Fruit fly (Drosophila melanogaster) whole organism, embryonic: ENCODE data around the gene Rbp6.
A peak's percentile ranks its signal among the peaks of the same experiment; 100 is the strongest.

ENCODE experiments used
- Antp ChIP-seq: fragments of 200-800 bp; sonication (Bioruptor generic); optimal IDR thresholded peaks from 3 replicates; lab custom pipeline; 2016; ENCODE audit warnings: missing biosample characterization, missing genetic modification characterization
- CG10321 ChIP-seq: fragments of 200-800 bp; sonication (Bioruptor generic); IDR thresholded peaks from 2 replicates; pipeline ENCODE4 v1.3.6; 2022; ENCODE audit warnings: missing biosample characterization, missing genetic modification characterization
- CG10959 ChIP-seq: fragments of 200-800 bp; sonication (Bioruptor generic); IDR thresholded peaks from 2 replicates; pipeline ENCODE4 v1.3.6; 2022; ENCODE audit warnings: missing biosample characterization, missing genetic modification characterization
- CG15696 ChIP-seq: fragments of 200-800 bp; sonication (Bioruptor generic); optimal IDR thresholded peaks from 2 replicates; lab custom pipeline; 2019; ENCODE audit warnings: missing biosample characterization, mild to moderate bottlenecking, missing genetic modification characterization, moderate library complexity
- CG1602 ChIP-seq: fragments of 200-800 bp; sonication (Bioruptor generic); optimal IDR thresholded peaks from 3 replicates; lab custom pipeline; 2016; ENCODE audit warnings: missing biosample characterization, missing genetic modification characterization
- CG17829 ChIP-seq: fragments of 200-800 bp; optimal IDR thresholded peaks from 2 replicates; lab custom pipeline; 2019; ENCODE audit warnings: missing biosample characterization, mild to moderate bottlenecking, missing genetic modification characterization, moderate library complexity
- CG31224 ChIP-seq: fragments of 200-800 bp; sonication (Bioruptor generic); IDR thresholded peaks from 2 replicates; pipeline ENCODE4 v1.3.6; 2022; ENCODE audit warnings: missing biosample characterization, missing genetic modification characterization
- CG3995 ChIP-seq: fragments of 200-800 bp; sonication (Bioruptor generic); optimal IDR thresholded peaks from 3 replicates; lab custom pipeline; 2016; ENCODE audit warnings: missing biosample characterization, missing genetic modification characterization
- CG4617 ChIP-seq: fragments of 200-800 bp; sonication (Bioruptor generic); optimal IDR thresholded peaks from 3 replicates; lab custom pipeline; 2016; ENCODE audit warnings: missing biosample characterization, missing genetic modification characterization, borderline replicate concordance
- CG6683 ChIP-seq: fragments of 200-800 bp; sonication (Bioruptor generic); optimal IDR thresholded peaks from 2 replicates; lab custom pipeline; 2017; ENCODE audit warnings: missing biosample characterization, mild to moderate bottlenecking, missing genetic modification characterization, missing genetic modification reagents
- CG7786 ChIP-seq: fragments of 200-800 bp; sonication (Bioruptor generic); optimal IDR thresholded peaks from 2 replicates; lab custom pipeline; 2016; ENCODE audit warnings: missing biosample characterization, missing genetic modification characterization
- CG7839 ChIP-seq: fragments of 200-800 bp; sonication (Bioruptor generic); optimal IDR thresholded peaks from 3 replicates; lab custom pipeline; 2018; ENCODE audit warnings: missing biosample characterization, mild to moderate bottlenecking, missing genetic modification characterization, moderate library complexity
- CG7928 ChIP-seq: fragments of 200-800 bp; sonication (Bioruptor generic); optimal IDR thresholded peaks from 2 replicates; lab custom pipeline; 2017; ENCODE audit warnings: missing biosample characterization, mild to moderate bottlenecking, missing genetic modification characterization
- CG7987 ChIP-seq: fragments of 200-800 bp; sonication (Bioruptor generic); optimal IDR thresholded peaks from 2 replicates; lab custom pipeline; 2018; ENCODE audit warnings: missing biosample characterization, mild to moderate bottlenecking, missing genetic modification characterization, moderate library complexity
- CG9817 ChIP-seq: fragments of 200-800 bp; sonication (Bioruptor generic); optimal IDR thresholded peaks from 2 replicates; lab custom pipeline; 2018; ENCODE audit warnings: missing biosample characterization, mild to moderate bottlenecking, missing genetic modification characterization, moderate library complexity
- CG9876 ChIP-seq: fragments of 200-800 bp; sonication (Bioruptor generic); optimal IDR thresholded peaks from 2 replicates; lab custom pipeline; 2016; ENCODE audit warnings: missing biosample characterization, missing genetic modification characterization
- CHES-1-like ChIP-seq: fragments of 200-800 bp; sonication (Bioruptor generic); optimal IDR thresholded peaks from 2 replicates; lab custom pipeline; 2016; ENCODE audit warnings: missing biosample characterization, missing genetic modification characterization
- Dad ChIP-seq: fragments of 200-800 bp; sonication (Bioruptor generic); optimal IDR thresholded peaks from 3 replicates; lab custom pipeline; 2016; ENCODE audit warnings: missing biosample characterization, missing genetic modification characterization
- Dbx ChIP-seq: fragments of 200-800 bp; sonication (Bioruptor generic); IDR thresholded peaks from 3 replicates; pipeline ENCODE4 v1.3.6; 2022; ENCODE audit warnings: missing biosample characterization, missing genetic modification characterization
- Dek ChIP-seq: fragments of 200-800 bp; sonication (Bioruptor generic); optimal IDR thresholded peaks from 3 replicates; lab custom pipeline; 2019; ENCODE audit warnings: missing biosample characterization, mild to moderate bottlenecking, missing genetic modification characterization, moderate library complexity
- Dll ChIP-seq: fragments of 200-800 bp; sonication (Bioruptor generic); IDR thresholded peaks from 4 replicates; pipeline ENCODE4 v1.3.6; 2022; ENCODE audit warnings: missing biosample characterization, missing genetic modification characterization; ENCODE audit not compliant: partially characterized antibody
- HHEX ChIP-seq: fragments of 200-800 bp; sonication (Bioruptor generic); optimal IDR thresholded peaks from 3 replicates; lab custom pipeline; 2017; ENCODE audit warnings: missing biosample characterization, mild to moderate bottlenecking, missing genetic modification characterization, missing genetic modification reagents
- HLH4C ChIP-seq: fragments of 200-800 bp; sonication (Bioruptor generic); IDR thresholded peaks from 3 replicates; pipeline ENCODE4 v1.3.6; 2022; ENCODE audit warnings: missing biosample characterization, missing genetic modification characterization; ENCODE audit not compliant: partially characterized antibody
- Hand ChIP-seq: fragments of 200-800 bp; sonication (Bioruptor generic); optimal IDR thresholded peaks from 2 replicates; lab custom pipeline; 2017; ENCODE audit warnings: mild to moderate bottlenecking, missing biosample characterization, missing genetic modification reagents, missing genetic modification characterization
- HmgZ ChIP-seq: fragments of 200-800 bp; sonication (Bioruptor generic); optimal IDR thresholded peaks from 2 replicates; lab custom pipeline; 2018; ENCODE audit warnings: missing biosample characterization, mild to moderate bottlenecking, missing genetic modification characterization
- Jarid2 ChIP-seq: fragments of 200-800 bp; sonication (Bioruptor generic); optimal IDR thresholded peaks from 3 replicates; lab custom pipeline; 2017; ENCODE audit warnings: mild to moderate bottlenecking, missing biosample characterization, missing genetic modification reagents, missing genetic modification characterization
- MTF-1 ChIP-seq: fragments of 200-800 bp; sonication (Bioruptor generic); optimal IDR thresholded peaks from 2 replicates; lab custom pipeline; 2018; ENCODE audit warnings: missing biosample characterization, mild to moderate bottlenecking, missing genetic modification characterization, borderline replicate concordance
- Max ChIP-seq: fragments of 200-800 bp; sonication (Bioruptor generic); optimal IDR thresholded peaks from 2 replicates; lab custom pipeline; 2016; ENCODE audit warnings: missing biosample characterization, mild to moderate bottlenecking, missing genetic modification characterization
- Med ChIP-seq: fragments of 200-800 bp; sonication (Bioruptor generic); peaks from one replicate; lab custom pipeline; 2016; ENCODE audit warnings: missing biosample characterization, missing genetic modification characterization, mild to moderate bottlenecking, inconsistent platforms, moderate library complexity
- Side ChIP-seq: fragments of 200-800 bp; sonication (Bioruptor generic); optimal IDR thresholded peaks from 2 replicates; lab custom pipeline; 2016; ENCODE audit warnings: missing biosample characterization, missing genetic modification characterization
- Sin3A ChIP-seq: fragments of >200 bp; optimal IDR thresholded peaks from 2 replicates; lab custom pipeline; 2018
- Sry-β ChIP-seq: fragments of 200-800 bp; sonication (Bioruptor generic); optimal IDR thresholded peaks from 2 replicates; lab custom pipeline; 2018; ENCODE audit warnings: missing biosample characterization, mild to moderate bottlenecking, missing genetic modification characterization, moderate library complexity
- cato ChIP-seq: fragments of 200-800 bp; sonication (Bioruptor generic); optimal IDR thresholded peaks from 2 replicates; lab custom pipeline; 2016; ENCODE audit warnings: missing biosample characterization, missing genetic modification characterization, borderline replicate concordance
- chif ChIP-seq, 2 experiments: fragments of 200-800 bp; sonication (Bioruptor generic); optimal IDR thresholded peaks; 3 replicates each; lab custom pipeline; 2016; ENCODE audit warnings: missing biosample characterization in 2 of 2, missing genetic modification characterization in 2 of 2
- dati ChIP-seq: fragments of 200-800 bp; sonication (Bioruptor generic); IDR thresholded peaks from 2 replicates; pipeline ENCODE4 v1.3.6; 2022; ENCODE audit warnings: missing biosample characterization, missing genetic modification characterization
- dysf ChIP-seq: fragments of 200-800 bp; sonication (Bioruptor generic); IDR thresholded peaks from 3 replicates; pipeline ENCODE4 v1.3.6; 2022; ENCODE audit warnings: missing biosample characterization, missing genetic modification characterization
- en ChIP-seq: fragments of 200-800 bp; sonication (Bioruptor generic); optimal IDR thresholded peaks from 2 replicates; lab custom pipeline; 2016; ENCODE audit warnings: missing biosample characterization, missing genetic modification characterization
- gsb-n ChIP-seq: fragments of 200-800 bp; sonication (Bioruptor generic); optimal IDR thresholded peaks from 3 replicates; lab custom pipeline; 2018; ENCODE audit warnings: missing biosample characterization, mild to moderate bottlenecking, missing genetic modification characterization
- luna ChIP-seq: fragments of 200-800 bp; sonication (Bioruptor generic); optimal IDR thresholded peaks from 2 replicates; lab custom pipeline; 2016; ENCODE audit warnings: missing biosample characterization, missing genetic modification characterization
- odd ChIP-seq: fragments of 200-800 bp; sonication (Bioruptor generic); optimal IDR thresholded peaks from 2 replicates; lab custom pipeline; 2017; ENCODE audit warnings: missing biosample characterization, mild to moderate bottlenecking, missing genetic modification characterization
- pb ChIP-seq: fragments of 200-800 bp; sonication (Bioruptor generic); optimal IDR thresholded peaks from 3 replicates; lab custom pipeline; 2016; ENCODE audit warnings: missing biosample characterization, missing genetic modification characterization
- pfk ChIP-seq: fragments of 200-800 bp; sonication (Bioruptor generic); optimal IDR thresholded peaks from 2 replicates; lab custom pipeline; 2018; ENCODE audit warnings: missing biosample characterization, mild to moderate bottlenecking, missing genetic modification characterization, moderate library complexity
- sd ChIP-seq: fragments of 200-800 bp; sonication (Bioruptor generic); optimal IDR thresholded peaks from 3 replicates; lab custom pipeline; 2018; ENCODE audit warnings: missing biosample characterization, mild to moderate bottlenecking, missing genetic modification characterization, moderate library complexity
- sens ChIP-seq: fragments of 200-800 bp; sonication (Bioruptor generic); peaks from one replicate; lab custom pipeline; 2016; ENCODE audit warnings: missing biosample characterization, missing genetic modification characterization
- shn ChIP-seq: fragments of 200-800 bp; sonication (Bioruptor generic); optimal IDR thresholded peaks from 3 replicates; lab custom pipeline; 2016; ENCODE audit warnings: missing biosample characterization, missing genetic modification characterization
- slou ChIP-seq: fragments of 200-800 bp; sonication (Bioruptor generic); optimal IDR thresholded peaks from 3 replicates; lab custom pipeline; 2016; ENCODE audit warnings: missing biosample characterization, missing genetic modification characterization
- tin ChIP-seq: fragments of 200-800 bp; sonication (Bioruptor generic); optimal IDR thresholded peaks from 3 replicates; lab custom pipeline; 2016; ENCODE audit warnings: missing biosample characterization, missing genetic modification characterization
- tio ChIP-seq: fragments of 200-800 bp; sonication (Bioruptor generic); optimal IDR thresholded peaks from 2 replicates; lab custom pipeline; 2017; ENCODE audit warnings: missing biosample characterization, missing genetic modification characterization, inconsistent platforms
- tna ChIP-seq: fragments of 200-800 bp; sonication (Bioruptor generic); IDR thresholded peaks from 2 replicates; pipeline ENCODE4 v1.3.6; 2022; ENCODE audit warnings: missing biosample characterization, missing genetic modification characterization; ENCODE audit not compliant: partially characterized antibody
- trh ChIP-seq: fragments of 200-800 bp; sonication (Bioruptor generic); optimal IDR thresholded peaks from 2 replicates; lab custom pipeline; 2016; ENCODE audit warnings: missing biosample characterization, missing genetic modification characterization
- wor ChIP-seq: fragments of 200-800 bp; sonication (Bioruptor generic); IDR thresholded peaks from 2 replicates; pipeline ENCODE4 v1.3.6; 2022; ENCODE audit warnings: missing biosample characterization, missing genetic modification characterization

The Rbp6 gene

DNA sequence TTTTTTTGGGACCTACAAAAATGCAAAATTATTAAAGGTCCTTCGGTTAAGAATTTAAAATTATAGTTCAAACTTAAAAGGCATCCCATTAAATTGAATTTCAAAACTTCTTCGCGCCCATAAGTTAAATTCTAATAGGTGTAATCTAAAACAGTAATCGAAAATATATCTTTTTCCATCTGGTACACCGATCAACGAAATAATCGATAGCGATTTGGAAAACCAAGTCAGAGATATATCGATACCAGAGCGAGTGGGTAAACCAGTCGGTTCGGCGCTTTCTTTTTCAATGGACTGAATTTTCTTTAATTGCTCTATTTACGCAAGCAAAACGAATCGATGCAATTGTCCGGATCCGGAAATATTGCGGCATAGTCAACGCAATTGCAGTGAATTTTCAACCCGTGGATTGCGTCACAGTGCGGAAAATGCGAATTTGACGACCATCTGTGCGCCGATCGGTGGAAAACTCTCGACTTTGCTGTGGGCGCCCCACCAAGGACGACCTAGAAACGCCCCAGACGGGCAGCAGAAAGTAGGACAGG is 213.8 kb downstream of the Rbp6 start, which contains the start of gene Fit2 (continued):
- TF ChIP-seq CG17829 (tag; lab: Kevin White, UChicago), result no peak
- TF ChIP-seq CG10959 (GFP tag; lab: Robert Waterston, UW), result no peak
- TF ChIP-seq Side (GFP tag; lab: Kevin White, UChicago), result no peak
- no peak for TF ChIP-seq luna (GFP tag; lab: Kevin White, UChicago)
- TF ChIP-seq trh (GFP tag; lab: Kevin White, UChicago), result no peak
- no peak for TF ChIP-seq CHES-1-like
- peak; percentile 95 for TF ChIP-seq Dll (GFP tag; lab: Robert Waterston, UW)
- no peak for TF ChIP-seq CG15696 (tag; lab: Kevin White, UChicago)
- TF ChIP-seq CG10321 (GFP tag; lab: Robert Waterston, UW), result no peak
- TF ChIP-seq wor, result no peak
- TF ChIP-seq gsb-n (tag; lab: Kevin White, UChicago), result no peak
- TF ChIP-seq CG3995 (GFP tag; lab: Kevin White, UChicago), result no peak
- peak; percentile 37 for TF ChIP-seq HmgZ
- TF ChIP-seq dysf, result no peak
- no peak for TF ChIP-seq CG7839
- TF ChIP-seq Sin3A (lab: Kevin White, UChicago), result no peak
- TF ChIP-seq chif (GFP tag; optimal IDR thresholded peaks at IDR 0.05; lab: Kevin White, UChicago), result no peak
- peak; percentile 100 for TF ChIP-seq tna (GFP tag; lab: Robert Waterston, UW)
- TF ChIP-seq CG4617 (GFP tag; lab: Kevin White, UChicago), result peak; percentile 33
- TF ChIP-seq HHEX (GFP tag; lab: Kevin White, UChicago), result no peak
- no peak for TF ChIP-seq Antp (GFP tag; lab: Kevin White, UChicago)
- TF ChIP-seq Max, result no peak
- no peak for TF ChIP-seq en (GFP tag; lab: Kevin White, UChicago)
- TF ChIP-seq tin (GFP tag; lab: Kevin White, UChicago), result no peak
- no peak for TF ChIP-seq CG31224
- TF ChIP-seq sd (tag; lab: Kevin White, UChicago), result no peak
- TF ChIP-seq pfk (GFP tag; lab: Kevin White, UChicago), result no peak
- TF ChIP-seq Med (GFP tag; lab: Kevin White, UChicago), result no peak
- TF ChIP-seq cato (GFP tag; lab: Kevin White, UChicago), result no peak
- TF ChIP-seq CG9876 (GFP tag; lab: Kevin White, UChicago), result no peak
- TF ChIP-seq CG6683 (GFP tag; lab: Kevin White, UChicago), result no peak
- no peak for TF ChIP-seq shn
- no peak for TF ChIP-seq sens (GFP tag; lab: Kevin White, UChicago)
- no peak for TF ChIP-seq pb (GFP tag; lab: Kevin White, UChicago)
- TF ChIP-seq CG9817, result no peak
- TF ChIP-seq tio (GFP tag; lab: Kevin White, UChicago), result no peak
- TF ChIP-seq Jarid2 (GFP tag; lab: Kevin White, UChicago), result no peak
- TF ChIP-seq MTF-1 (GFP tag; lab: Kevin White, UChicago), result no peak
- peak; percentile 100 for TF ChIP-seq HLH4C (GFP tag; lab: Robert Waterston, UW)
- no peak for TF ChIP-seq CG7928 (GFP tag; lab: Kevin White, UChicago)
- no peak for TF ChIP-seq Dbx
- no peak for TF ChIP-seq Dek (tag; lab: Kevin White, UChicago)
- no peak for TF ChIP-seq CG7987
- TF ChIP-seq CG7786 (GFP tag; lab: Kevin White, UChicago), result no peak
- TF ChIP-seq odd (GFP tag; lab: Kevin White, UChicago), result no peak
- no peak for TF ChIP-seq dati
- TF ChIP-seq Sry-β, result no peak
- TF ChIP-seq CG1602 (GFP tag; lab: Kevin White, UChicago), result no peak
- TF ChIP-seq Hand (GFP tag; lab: Kevin White, UChicago), result no peak
- TF ChIP-seq slou (GFP tag; lab: Kevin White, UChicago), result no peak
- no peak for TF ChIP-seq Dad
